Worm (Caenorhabditis elegans): ENCODE measurements around the gene twk-22.

DNA sequence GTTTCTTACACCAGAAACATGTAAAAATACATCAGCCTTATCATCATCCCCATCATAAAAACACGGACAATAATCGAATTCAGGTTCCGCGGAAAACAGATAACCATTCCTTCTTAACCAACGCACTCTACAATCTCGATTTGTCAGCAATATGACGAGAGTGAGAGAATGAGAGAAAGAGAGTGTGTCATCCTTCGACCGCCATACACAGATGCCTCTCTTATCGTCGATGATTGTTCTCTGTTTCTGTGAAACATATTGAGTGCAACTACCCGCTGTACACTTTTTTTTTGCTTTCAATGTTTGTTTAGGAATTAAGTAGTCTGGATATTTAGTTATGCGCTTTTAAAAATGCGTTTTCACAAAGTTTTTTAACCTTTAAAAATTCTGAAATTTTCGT lies 42.8 kb downstream of the twk-22 start:
- TF ChIP-seq him-1 (tag; optimal IDR thresholded peaks at IDR 0.05), result no peak
- no peak for TF ChIP-seq dao-5 (tag; optimal IDR thresholded peaks at IDR 0.05)
- no peak for TF ChIP-seq W03F9.2 (tag; optimal IDR thresholded peaks at IDR 0.05)
